Worm (Caenorhabditis elegans): Measurements from ENCODE around the gene srz-31.

DNA sequence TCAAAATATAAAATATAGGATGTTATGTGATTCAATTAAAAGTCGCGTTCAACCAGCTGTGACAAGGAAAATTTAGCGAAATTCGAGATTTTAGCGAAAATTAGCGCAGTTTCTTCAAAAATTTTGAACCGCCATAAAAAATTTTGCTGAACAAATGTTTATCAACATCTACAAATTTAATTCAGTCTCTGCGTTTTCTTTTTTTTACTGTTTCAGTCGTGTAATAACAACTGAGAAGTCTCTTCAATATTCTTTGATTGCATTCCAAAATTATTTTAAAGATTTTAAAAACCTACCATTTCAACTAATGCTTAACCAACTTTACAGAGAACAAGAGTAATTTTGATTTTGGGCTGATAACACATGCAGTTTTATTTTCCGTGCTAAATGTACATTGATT, 26.9 kb downstream of the srz-31 start:
- no peak for TF ChIP-seq hmg-4 (GFP tag; optimal IDR thresholded peaks at IDR 0.05)
- no peak for TF ChIP-seq ceh-13 (GFP tag; optimal IDR thresholded peaks at IDR 0.05)
- no peak for TF ChIP-seq ama-1 (optimal IDR thresholded peaks at IDR 0.05)
- TF ChIP-seq hnd-1 (tag; optimal IDR thresholded peaks at IDR 0.05): no peak
- TF ChIP-seq tbx-37 (GFP tag; conservative IDR thresholded peaks at IDR 0.05): no peak
- no peak for TF ChIP-seq B0310.2 (tag; optimal IDR thresholded peaks at IDR 0.05)
- TF ChIP-seq F13C5.2 (tag; optimal IDR thresholded peaks at IDR 0.05): no peak
- no peak for TF ChIP-seq sea-1 (GFP tag; conservative IDR thresholded peaks at IDR 0.05)
- TF ChIP-seq pes-1 (GFP tag; IDR thresholded peaks at IDR 0.05): no peak
- TF ChIP-seq flt-1 (GFP tag; IDR thresholded peaks at IDR 0.05): no peak
